Fruit fly (Drosophila melanogaster) whole organism, adult: ENCODE measurements around the gene CG14630.

ENCODE experiments used
- Crg-1 ChIP-seq: fragments of 200-800 bp; sonication (Bioruptor generic); optimal IDR thresholded peaks from 2 replicates; lab custom pipeline; 2016; ENCODE audit warnings: missing biosample characterization, missing genetic modification characterization
- Mnt ChIP-seq: fragments of 200-800 bp; sonication (Bioruptor generic); optimal IDR thresholded peaks from 2 replicates; lab custom pipeline; 2016; ENCODE audit warnings: missing biosample characterization, mild to moderate bottlenecking, missing genetic modification characterization

dm6 chrX:1056338-1056737 lies 25.0 kb downstream of the CG14630 start:
- TF ChIP-seq Crg-1 (GFP tag; lab: Kevin White, UChicago) (no peak), Mnt (no peak)
